Fruit fly (Drosophila melanogaster) whole organism, prepupa: ENCODE data around the gene CG46434.

Experiments used
- CG10631 ChIP-seq: fragments of 200-800 bp; sonication (Bioruptor generic); optimal IDR thresholded peaks from 2 replicates; lab custom pipeline; 2016; ENCODE audit warnings: missing biosample characterization, missing genetic modification characterization
- CG32006 ChIP-seq: fragments of 200-800 bp; sonication (Bioruptor generic); optimal IDR thresholded peaks from 3 replicates; lab custom pipeline; 2017; ENCODE audit warnings: missing biosample characterization, mild to moderate bottlenecking, missing genetic modification characterization
- CG3919 ChIP-seq: fragments of 200-800 bp; sonication (Bioruptor generic); optimal IDR thresholded peaks from 3 replicates; lab custom pipeline; 2016; ENCODE audit warnings: missing biosample characterization, missing genetic modification characterization
- CG4318 ChIP-seq: fragments of 200-800 bp; sonication (Bioruptor generic); optimal IDR thresholded peaks from 3 replicates; lab custom pipeline; 2017; ENCODE audit warnings: missing biosample characterization, mild to moderate bottlenecking, missing genetic modification characterization
- CG6163 ChIP-seq: fragments of 200-800 bp; sonication (Bioruptor generic); IDR thresholded peaks from 3 replicates; pipeline ENCODE4 v1.3.6; 2022; ENCODE audit warnings: missing biosample characterization, missing genetic modification characterization
- CG7368 ChIP-seq: fragments of 200-800 bp; sonication (Bioruptor generic); optimal IDR thresholded peaks from 3 replicates; lab custom pipeline; 2016; ENCODE audit warnings: missing biosample characterization, missing genetic modification characterization
- CG8632 ChIP-seq: fragments of 200-800 bp; sonication (Bioruptor generic); optimal IDR thresholded peaks from 3 replicates; lab custom pipeline; 2016; ENCODE audit warnings: missing biosample characterization, missing genetic modification characterization
- Eip75B ChIP-seq: fragments of 200-800 bp; sonication (Bioruptor generic); optimal IDR thresholded peaks from 3 replicates; lab custom pipeline; 2016; ENCODE audit warnings: missing biosample characterization, missing genetic modification characterization
- Eip78C ChIP-seq: fragments of 200-800 bp; sonication (Bioruptor generic); peaks from one replicate; lab custom pipeline; 2016; ENCODE audit warnings: missing biosample characterization, missing genetic modification characterization
- dac ChIP-seq: fragments of 200-800 bp; sonication (Bioruptor generic); optimal IDR thresholded peaks from 2 replicates; lab custom pipeline; 2017; ENCODE audit warnings: missing biosample characterization, mild to moderate bottlenecking, missing genetic modification characterization
- fkh ChIP-seq: fragments of 200-800 bp; sonication (Bioruptor generic); optimal IDR thresholded peaks from 3 replicates; lab custom pipeline; 2017; ENCODE audit warnings: missing biosample characterization, mild to moderate bottlenecking, missing genetic modification characterization, moderate library complexity
- pdm3 ChIP-seq: fragments of 200-800 bp; sonication (Bioruptor generic); optimal IDR thresholded peaks from 3 replicates; lab custom pipeline; 2016; ENCODE audit warnings: missing biosample characterization, missing genetic modification characterization
- svp ChIP-seq: fragments of 200-800 bp; sonication (Bioruptor generic); peaks from one replicate; lab custom pipeline; 2016; ENCODE audit warnings: missing biosample characterization, missing genetic modification characterization

CG46434 gene

dm6 chr3L:19496600-19496999, 47.4 kb downstream of the CG46434 start:
- TF ChIP-seq CG32006 (peak; percentile 6), CG6163 (GFP tag; lab: Robert Waterston, UW) (no peak), svp (GFP tag; lab: Kevin White, UChicago) (peak; percentile 78)

dm6 chr3L:19495991-19496588, 47.9 kb downstream of the CG46434 start:
- TF ChIP-seq CG4318 = no peak
- peak; percentile 44 for TF ChIP-seq Eip78C
- no peak for TF ChIP-seq CG8632 (GFP tag; lab: Kevin White, UChicago)
- TF ChIP-seq dac (GFP tag; lab: Kevin White, UChicago) = no peak
- TF ChIP-seq CG6163 (GFP tag; lab: Robert Waterston, UW) = no peak
- no peak for TF ChIP-seq Eip75B (GFP tag; lab: Kevin White, UChicago)
- no peak for TF ChIP-seq CG7368
- TF ChIP-seq CG3919 (GFP tag; lab: Kevin White, UChicago) = no peak
- TF ChIP-seq svp (GFP tag; lab: Kevin White, UChicago) = peak; percentile 80
- TF ChIP-seq CG10631 (GFP tag; lab: Kevin White, UChicago) = no peak
- peak; percentile 71 for TF ChIP-seq fkh

DNA sequence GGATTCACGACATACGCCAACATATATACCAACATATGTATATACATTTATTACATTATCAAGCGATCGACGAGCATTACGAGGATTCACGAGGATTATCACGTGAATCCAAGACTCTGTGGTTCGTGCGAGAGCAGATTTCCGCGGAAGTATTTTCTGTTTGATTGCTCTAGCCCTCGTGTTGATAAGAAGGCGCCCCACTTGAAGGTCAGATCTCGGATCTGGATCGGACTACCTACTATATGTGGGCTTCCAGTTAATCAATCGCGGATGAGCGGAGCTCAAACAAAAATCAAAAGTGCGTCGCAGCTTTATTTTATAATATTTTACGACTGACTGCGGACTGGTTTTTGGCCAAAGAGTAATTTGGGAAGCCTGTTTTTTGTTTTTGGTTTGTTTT, 49.1 kb downstream of the CG46434 start:
- no peak for TF ChIP-seq pdm3 (GFP tag; lab: Kevin White, UChicago)
- TF ChIP-seq svp (GFP tag; lab: Kevin White, UChicago) = peak; percentile 32
